Worm (Caenorhabditis elegans): Measurements from ENCODE around the gene K08H10.10.

DNA sequence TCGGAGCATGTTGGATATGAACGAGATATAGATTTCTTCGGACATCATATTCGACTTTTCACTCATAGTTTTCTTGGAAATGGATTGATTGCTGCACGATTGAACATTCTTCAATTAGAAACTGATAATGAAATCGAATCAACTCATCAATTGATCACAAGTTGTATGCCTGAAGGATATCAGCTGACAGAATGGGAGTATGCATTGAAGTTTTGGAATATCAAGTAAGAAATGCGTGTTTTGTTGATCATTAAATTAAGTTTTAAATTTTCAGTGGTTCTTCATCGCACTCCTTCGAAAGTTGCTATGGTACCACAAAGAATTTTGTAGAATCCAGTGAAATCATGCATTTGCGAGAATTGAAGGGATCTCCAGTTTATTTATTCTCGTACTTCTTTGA, 5.5 kb downstream of the K08H10.10 start:
- no peak for TF ChIP-seq dao-5 (tag; optimal IDR thresholded peaks at IDR 0.05)
- TF ChIP-seq him-1 (tag; optimal IDR thresholded peaks at IDR 0.05) = no peak
- no peak for TF ChIP-seq W03F9.2 (tag; optimal IDR thresholded peaks at IDR 0.05)

Data from whole organism, L4/young adult.